Worm (Caenorhabditis elegans): ENCODE results near the gene F59A6.3.
A peak's percentile ranks its signal among the peaks of the same experiment; 100 is the strongest.

F59A6.3 gene

DNA sequence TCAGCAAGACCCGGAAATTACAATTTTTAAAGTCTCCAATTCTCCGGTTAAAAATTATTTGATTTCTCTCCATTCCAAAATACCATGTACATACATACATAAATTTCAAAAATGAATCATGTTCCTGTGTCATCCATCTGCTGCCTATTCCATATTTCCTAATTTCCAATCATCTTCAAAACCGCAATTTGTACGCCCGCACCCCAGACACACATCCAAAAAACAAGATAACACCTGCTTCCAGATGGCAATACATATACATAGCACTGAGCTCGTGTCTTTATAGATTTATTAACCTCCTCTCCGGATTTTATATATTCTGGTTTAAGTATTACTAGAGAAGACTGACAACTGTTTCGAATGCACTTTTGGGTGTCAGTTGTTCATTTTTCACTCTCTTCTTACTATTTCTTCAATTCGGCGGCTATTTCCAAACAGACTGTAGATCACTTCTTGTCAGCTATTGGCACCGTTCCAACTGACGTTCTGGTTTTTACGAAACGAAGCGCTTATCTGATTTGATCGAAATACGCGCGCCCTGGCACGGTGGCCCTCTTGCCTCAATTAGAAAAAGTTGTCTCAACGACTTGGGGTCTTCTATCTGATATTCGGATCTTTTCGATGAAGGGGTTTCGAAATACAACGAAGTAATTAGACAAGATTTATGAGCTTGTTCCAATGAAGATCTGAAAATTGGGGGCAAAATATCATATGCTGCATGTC is 26.3 kb upstream of the F59A6.3 start:
- TF ChIP-seq efl-1 (optimal IDR thresholded peaks at IDR 0.05) (no peak), efl-1 (GFP tag; optimal IDR thresholded peaks at IDR 0.05 in 1 of 2) (peak in 1 of 2 experiments; percentile 64), elt-3 (tag; optimal IDR thresholded peaks at IDR 0.05) (no peak), blmp-1 (tag; optimal IDR thresholded peaks at IDR 0.05) (peak; percentile 11), tbx-2 (tag; optimal IDR thresholded peaks at IDR 0.05) (peak; percentile 58), nhr-77 (tag; optimal IDR thresholded peaks at IDR 0.05) (no peak), ztf-11 (tag; optimal IDR thresholded peaks at IDR 0.05) (peak in 1 of 2 experiments; percentile 87), ces-1 (GFP tag; optimal IDR thresholded peaks at IDR 0.05) (no peak), Y116A8C.19 (tag; optimal IDR thresholded peaks at IDR 0.05; ENCODE audit: borderline replicate concordance) (no peak), lin-14 (GFP tag; optimal IDR thresholded peaks at IDR 0.05) (peak; percentile 14), egl-27 (tag; optimal IDR thresholded peaks at IDR 0.05) (no peak), efl-3 (GFP tag; optimal IDR thresholded peaks at IDR 0.05) (no peak), unc-86 (tag; optimal IDR thresholded peaks at IDR 0.05) (no peak), ama-1 (optimal IDR thresholded peaks at IDR 0.05) (no peak), jun-1 (tag; optimal IDR thresholded peaks at IDR 0.05) (no peak), mef-2 (tag; optimal IDR thresholded peaks at IDR 0.05) (no peak), nhr-85 (tag) (peak; percentile 66)

DNA sequence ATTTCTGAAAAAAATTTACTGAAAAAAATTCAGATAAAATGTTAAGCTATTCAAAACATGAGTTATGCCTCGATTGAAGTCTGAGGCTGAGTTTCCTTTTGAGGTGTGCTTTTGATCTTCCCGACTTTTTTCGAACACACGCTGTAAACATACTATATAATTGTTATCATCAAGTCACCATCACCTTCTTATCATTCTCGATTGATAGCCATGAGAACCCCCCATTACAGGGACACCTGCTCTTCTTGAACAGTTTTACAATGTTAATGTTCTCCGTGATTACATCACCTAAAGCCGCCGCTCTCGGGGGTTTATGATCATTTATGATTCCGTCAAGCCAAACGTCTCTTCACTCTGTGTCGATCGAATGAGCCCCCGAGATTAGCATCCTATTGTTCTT is 24.0 kb upstream of the F59A6.3 start:
- no peak for TF ChIP-seq efl-1 (optimal IDR thresholded peaks at IDR 0.05)
- peak in 1 of 2 experiments; percentile 29 for TF ChIP-seq efl-1 (GFP tag; optimal IDR thresholded peaks at IDR 0.05 in 1 of 2)
- TF ChIP-seq nhr-77 (tag; optimal IDR thresholded peaks at IDR 0.05), result no peak

DNA sequence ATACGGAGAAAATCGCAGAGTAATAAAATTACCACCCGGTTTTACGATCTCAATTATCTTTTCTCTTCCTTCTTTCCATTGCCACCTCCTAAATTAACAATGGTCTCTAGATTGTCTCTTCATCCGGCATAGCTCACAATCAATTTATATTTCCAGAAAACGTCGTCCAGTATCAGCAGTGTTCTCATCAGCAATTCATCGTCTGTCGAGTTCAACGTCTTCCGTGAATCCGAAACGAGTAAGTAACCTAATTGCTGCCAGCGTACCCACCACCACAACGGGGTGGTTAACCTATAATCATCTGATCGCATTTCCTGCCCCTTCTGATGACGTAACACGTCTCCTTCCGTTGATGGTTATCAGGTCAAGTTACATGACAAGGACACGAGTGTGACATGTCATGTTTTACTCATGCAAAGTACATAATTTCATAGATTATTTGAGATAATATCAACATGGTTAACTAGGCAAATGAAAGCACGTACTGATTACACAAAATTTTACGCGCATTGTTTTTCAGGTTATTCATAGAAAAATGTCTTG is 22.1 kb upstream of the F59A6.3 start:
- peak in 1 of 2 experiments; percentile 55 for TF ChIP-seq lin-35 (GFP tag; optimal IDR thresholded peaks at IDR 0.05)
- no peak for TF ChIP-seq tlp-1 (tag; optimal IDR thresholded peaks at IDR 0.05)
- no peak for TF ChIP-seq fkh-4 (tag; optimal IDR thresholded peaks at IDR 0.05; ENCODE audit: borderline replicate concordance)
- TF ChIP-seq ceh-63 (GFP tag; optimal IDR thresholded peaks at IDR 0.05), result no peak
- TF ChIP-seq ztf-11 (tag; optimal IDR thresholded peaks at IDR 0.05), result no peak
- no peak for TF ChIP-seq nhr-90 (tag; optimal IDR thresholded peaks at IDR 0.05; ENCODE audit: poor library complexity)
- TF ChIP-seq nhr-28 (tag; optimal IDR thresholded peaks at IDR 0.05), result no peak
- no peak for TF ChIP-seq egl-13 (tag; optimal IDR thresholded peaks at IDR 0.05)
- peak; percentile 34 for TF ChIP-seq nhr-20 (tag; optimal IDR thresholded peaks at IDR 0.05)
- TF ChIP-seq lin-14 (GFP tag; optimal IDR thresholded peaks at IDR 0.05), result peak; percentile 22
- no peak for TF ChIP-seq ets-5 (GFP tag; IDR thresholded peaks at IDR 0.05)
- peak; percentile 20 for TF ChIP-seq nhr-71 (tag; optimal IDR thresholded peaks at IDR 0.05)
- peak; percentile 33 for TF ChIP-seq blmp-1 (tag; optimal IDR thresholded peaks at IDR 0.05)
- peak; percentile 68 for TF ChIP-seq nhr-85 (tag)
- peak; percentile 3 for TF ChIP-seq snu-23 (GFP tag; optimal IDR thresholded peaks at IDR 0.05)
- TF ChIP-seq alr-1 (tag; optimal IDR thresholded peaks at IDR 0.05; ENCODE audit: borderline replicate concordance), result no peak
- peak in 1 of 6 experiments; percentile 25 for TF ChIP-seq elt-3 (tag; optimal IDR thresholded peaks at IDR 0.05)
- TF ChIP-seq snpc-4 (tag; optimal IDR thresholded peaks at IDR 0.05), result no peak

DNA sequence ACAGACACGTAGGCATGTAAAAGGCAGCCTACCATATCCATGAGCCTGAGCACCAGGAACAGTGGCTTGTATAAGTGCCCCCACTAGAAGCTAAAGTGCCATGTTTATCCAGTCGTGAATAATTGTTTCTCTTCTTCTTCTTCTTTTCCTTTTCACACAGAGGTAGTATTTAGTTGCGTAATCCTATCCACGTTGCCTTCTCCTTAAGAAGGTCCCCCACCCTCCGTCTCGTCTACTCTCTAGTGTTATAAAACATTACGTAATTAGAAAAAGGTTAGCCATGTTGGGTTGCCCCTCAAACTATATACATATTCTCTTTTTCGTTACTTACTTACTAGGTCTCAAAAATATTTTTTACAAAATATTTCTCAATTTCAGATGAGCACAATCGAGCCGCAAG is 21.5 kb upstream of the F59A6.3 start:
- TF ChIP-seq tbx-2 (tag; optimal IDR thresholded peaks at IDR 0.05) (no peak), blmp-1 (tag; optimal IDR thresholded peaks at IDR 0.05) (no peak), snu-23 (GFP tag; optimal IDR thresholded peaks at IDR 0.05) (no peak), nhr-20 (tag; optimal IDR thresholded peaks at IDR 0.05) (no peak), isw-1 (GFP tag; IDR thresholded peaks at IDR 0.05) (no peak), lin-35 (GFP tag; optimal IDR thresholded peaks at IDR 0.05) (no peak), mab-9 (GFP tag; IDR thresholded peaks at IDR 0.05) (no peak), jun-1 (tag; optimal IDR thresholded peaks at IDR 0.05) (no peak), nhr-237 (tag; optimal IDR thresholded peaks at IDR 0.05) (no peak)

Data from whole organism, L1 larva.